Worm (Caenorhabditis elegans) whole organism, late embryonic: ENCODE data around the gene C24A3.4.

Experiments used
- T23F11.4 ChIP-seq: fragments of 200-800 bp; sonication (Bioruptor generic); optimal IDR thresholded peaks from 2 replicates; lab custom pipeline; 2018; ENCODE audit warnings: mild to moderate bottlenecking, missing genetic modification characterization, missing compliant biosample characterization
- Y22D7AL.16 ChIP-seq: sonication (generic microtip); optimal IDR thresholded peaks from 2 replicates; lab custom pipeline; 2016; ENCODE audit warnings: missing genetic modification characterization, missing compliant biosample characterization
- ceh-14 ChIP-seq: sonication (generic microtip); optimal IDR thresholded peaks from 2 replicates; lab custom pipeline; 2016; ENCODE audit warnings: missing genotype, missing genetic modification characterization, missing compliant biosample characterization
- ceh-18 ChIP-seq: sonication (generic microtip); optimal IDR thresholded peaks from 2 replicates; lab custom pipeline; 2016; ENCODE audit warnings: missing genetic modification characterization, missing compliant biosample characterization
- ceh-19 ChIP-seq: fragments of 200-800 bp; sonication (Bioruptor generic); optimal IDR thresholded peaks from 2 replicates; lab custom pipeline; 2018; ENCODE audit warnings: mild to moderate bottlenecking, missing genetic modification characterization, missing compliant biosample characterization
- ceh-22 ChIP-seq: sonication (generic microtip); optimal IDR thresholded peaks from 2 replicates; lab custom pipeline; 2017; ENCODE audit warnings: missing biosample characterization, missing genetic modification characterization
- ceh-24 ChIP-seq: sonication (generic microtip); optimal IDR thresholded peaks from 2 replicates; lab custom pipeline; 2016; ENCODE audit warnings: mild to moderate bottlenecking, missing genetic modification characterization, missing compliant biosample characterization
- ceh-31 ChIP-seq: sonication (generic microtip); optimal IDR thresholded peaks from 2 replicates; lab custom pipeline; 2016; ENCODE audit warnings: missing genetic modification characterization, missing compliant biosample characterization
- ceh-34 ChIP-seq: sonication (generic microtip); optimal IDR thresholded peaks from 2 replicates; lab custom pipeline; 2016; ENCODE audit warnings: mild to moderate bottlenecking, missing genetic modification characterization, missing compliant biosample characterization
- ceh-45 ChIP-seq: fragments of 200-800 bp; sonication (Bioruptor generic); IDR thresholded peaks from 2 replicates; pipeline ENCODE4 v1.3.6; 2022; ENCODE audit warnings: missing genetic modification reagents, missing genetic modification characterization, missing compliant biosample characterization
- ceh-48 ChIP-seq: sonication (generic microtip); optimal IDR thresholded peaks from 2 replicates; lab custom pipeline; 2016; ENCODE audit warnings: missing genetic modification characterization, inconsistent platforms, missing compliant biosample characterization
- ceh-6 ChIP-seq: fragments of 200-800 bp; sonication (Bioruptor generic); optimal IDR thresholded peaks from 2 replicates; lab custom pipeline; 2018; ENCODE audit warnings: mild to moderate bottlenecking, missing genetic modification characterization, missing compliant biosample characterization
- ceh-9 ChIP-seq: sonication (generic microtip); optimal IDR thresholded peaks from 2 replicates; lab custom pipeline; 2016; ENCODE audit warnings: mild to moderate bottlenecking, missing genetic modification characterization, inconsistent platforms, missing compliant biosample characterization
- che-1 ChIP-seq: sonication (generic microtip); optimal IDR thresholded peaks from 2 replicates; lab custom pipeline; 2016; ENCODE audit warnings: mild to moderate bottlenecking, missing genetic modification characterization, missing compliant biosample characterization
- dmd-4 ChIP-seq: sonication (generic microtip); optimal IDR thresholded peaks from 2 replicates; lab custom pipeline; 2016; ENCODE audit warnings: borderline replicate concordance, missing genetic modification characterization, missing compliant biosample characterization
- dve-1 ChIP-seq: sonication (generic microtip); optimal IDR thresholded peaks from 2 replicates; lab custom pipeline; 2017; ENCODE audit warnings: antibody characterized with exemption, mild to moderate bottlenecking, missing genetic modification characterization, missing compliant biosample characterization
- elt-4 ChIP-seq: sonication (generic microtip); optimal IDR thresholded peaks from 2 replicates; lab custom pipeline; 2016; ENCODE audit warnings: missing genetic modification characterization, missing compliant biosample characterization
- ets-4 ChIP-seq: sonication (generic microtip); optimal IDR thresholded peaks from 2 replicates; lab custom pipeline; 2016; ENCODE audit warnings: missing genetic modification characterization, missing compliant biosample characterization
- eyg-1 ChIP-seq: sonication (generic microtip); optimal IDR thresholded peaks from 2 replicates; lab custom pipeline; 2016; ENCODE audit warnings: missing genotype, missing genetic modification characterization, missing compliant biosample characterization
- fax-1 ChIP-seq: sonication (generic microtip); optimal IDR thresholded peaks from 2 replicates; lab custom pipeline; 2016; ENCODE audit warnings: missing genotype, missing genetic modification characterization, missing compliant biosample characterization
- fkh-10 ChIP-seq: fragments of 150-350 bp; optimal IDR thresholded peaks from 2 replicates; lab custom pipeline; 2014; ENCODE audit warnings: missing biosample characterization, missing genetic modification reagents, missing genetic modification characterization
- gmeb-2 ChIP-seq: sonication (generic microtip); optimal IDR thresholded peaks from 2 replicates; lab custom pipeline; 2016; ENCODE audit warnings: missing genetic modification characterization, inconsistent platforms, missing compliant biosample characterization
- hlh-13 ChIP-seq: fragments of 200-800 bp; sonication (Bioruptor generic); optimal IDR thresholded peaks from 2 replicates; lab custom pipeline; 2018; ENCODE audit warnings: mild to moderate bottlenecking, missing genetic modification characterization, missing compliant biosample characterization
- hlh-6 ChIP-seq: sonication (generic microtip); optimal IDR thresholded peaks from 2 replicates; lab custom pipeline; 2016; ENCODE audit warnings: missing genotype, missing genetic modification characterization, missing compliant biosample characterization
- madf-2 ChIP-seq: sonication (generic microtip); optimal IDR thresholded peaks from 2 replicates; lab custom pipeline; 2017; ENCODE audit warnings: missing genetic modification characterization, missing compliant biosample characterization
- nfya-1 ChIP-seq: sonication (generic microtip); optimal IDR thresholded peaks from 2 replicates; lab custom pipeline; 2017; ENCODE audit warnings: missing genetic modification characterization, mild to moderate bottlenecking, missing compliant biosample characterization, antibody characterized with exemption, moderate library complexity
- nhr-11 ChIP-seq: fragments of 150-350 bp; optimal IDR thresholded peaks from 2 replicates; lab custom pipeline; 2014; ENCODE audit warnings: missing biosample characterization, missing genetic modification characterization
- pha-4 ChIP-seq: fragments of 150-350 bp; optimal IDR thresholded peaks from 2 replicates; lab custom pipeline; 2018; ENCODE audit warnings: missing biosample characterization, missing genetic modification reagents, missing genetic modification characterization
- pqm-1 ChIP-seq: sonication (generic microtip); optimal IDR thresholded peaks from 2 replicates; lab custom pipeline; 2016; ENCODE audit warnings: missing genetic modification characterization, missing compliant biosample characterization
- pros-1 ChIP-seq: fragments of 150-350 bp; optimal IDR thresholded peaks from 2 replicates; lab custom pipeline; 2014; ENCODE audit warnings: missing biosample characterization, missing genetic modification reagents, missing genetic modification characterization
- ref-2 ChIP-seq: sonication (generic microtip); optimal IDR thresholded peaks from 2 replicates; lab custom pipeline; 2016; ENCODE audit warnings: missing genetic modification characterization, missing compliant biosample characterization
- rnt-1 ChIP-seq: sonication (generic microtip); optimal IDR thresholded peaks from 2 replicates; lab custom pipeline; 2016; ENCODE audit warnings: missing genetic modification characterization, missing compliant biosample characterization
- sdc-2 ChIP-seq: sonication (generic microtip); optimal IDR thresholded peaks from 2 replicates; lab custom pipeline; 2016; ENCODE audit warnings: missing genotype, missing genetic modification characterization, missing compliant biosample characterization
- sox-4 ChIP-seq: sonication (generic microtip); optimal IDR thresholded peaks from 2 replicates; lab custom pipeline; 2017; ENCODE audit warnings: mild to moderate bottlenecking, missing genetic modification characterization, inconsistent platforms, missing compliant biosample characterization
- syd-9 ChIP-seq: sonication (generic microtip); optimal IDR thresholded peaks from 2 replicates; lab custom pipeline; 2016; ENCODE audit warnings: mild to moderate bottlenecking, missing genetic modification characterization, moderate library complexity, missing compliant biosample characterization
- tbx-2 ChIP-seq: sonication (generic microtip); optimal IDR thresholded peaks from 2 replicates; lab custom pipeline; 2016; ENCODE audit warnings: missing genetic modification characterization, missing compliant biosample characterization
- unc-3 ChIP-seq, 2 experiments: fragments of 200-800 bp in 1 of 2; sonication (Bioruptor generic) in 1 of 2; sonication (generic microtip) in 1 of 2; conservative IDR thresholded peaks in 1 of 2; optimal IDR thresholded peaks in 1 of 2; 2 replicates each; pipeline versions ENCODE4 v1.3.6 to Lab custom; 2016 to 2022; ENCODE audit warnings: missing compliant biosample characterization in 2 of 2, missing genetic modification characterization in 2 of 2, missing genetic modification reagents in 1 of 2
- unc-42 ChIP-seq: sonication (generic microtip); optimal IDR thresholded peaks from 2 replicates; lab custom pipeline; 2016; ENCODE audit warnings: missing genotype, missing genetic modification characterization, missing compliant biosample characterization
- unc-55 ChIP-seq: sonication (generic microtip); optimal IDR thresholded peaks from 2 replicates; lab custom pipeline; 2017; ENCODE audit warnings: missing biosample characterization, missing genetic modification reagents, missing genetic modification characterization
- unc-86 ChIP-seq: sonication (generic microtip); optimal IDR thresholded peaks from 2 replicates; lab custom pipeline; 2016; ENCODE audit warnings: missing genetic modification characterization, missing compliant biosample characterization
- zip-5 ChIP-seq: sonication (generic microtip); optimal IDR thresholded peaks from 2 replicates; lab custom pipeline; 2016; ENCODE audit warnings: missing genetic modification characterization, missing compliant biosample characterization

C24A3.4 gene

ce11 chrX:8987828-8988227 lies 4.4 kb upstream of the C24A3.4 start, which contains the start of gene twk-18:
Gene twk-18 (plus strand): TSS chrX:8988128.
- TF ChIP-seq tbx-2 (tag; lab: Kevin White, UChicago) = no peak
- no peak for TF ChIP-seq ceh-9
- no peak for TF ChIP-seq eyg-1 (tag; lab: Kevin White, UChicago)
- no peak for TF ChIP-seq pqm-1 (tag; lab: Kevin White, UChicago)
- no peak for TF ChIP-seq unc-86
- TF ChIP-seq pros-1 (tag; lab: Kevin White, UChicago) = no peak
- no peak for TF ChIP-seq ets-4 (tag; lab: Kevin White, UChicago)
- TF ChIP-seq nhr-11 = no peak
- TF ChIP-seq hlh-13 (GFP tag; lab: Kevin White, UChicago) = no peak
- no peak for TF ChIP-seq dmd-4 (tag; lab: Kevin White, UChicago)
- TF ChIP-seq, all 69 proteins: peak for 0

DNA sequence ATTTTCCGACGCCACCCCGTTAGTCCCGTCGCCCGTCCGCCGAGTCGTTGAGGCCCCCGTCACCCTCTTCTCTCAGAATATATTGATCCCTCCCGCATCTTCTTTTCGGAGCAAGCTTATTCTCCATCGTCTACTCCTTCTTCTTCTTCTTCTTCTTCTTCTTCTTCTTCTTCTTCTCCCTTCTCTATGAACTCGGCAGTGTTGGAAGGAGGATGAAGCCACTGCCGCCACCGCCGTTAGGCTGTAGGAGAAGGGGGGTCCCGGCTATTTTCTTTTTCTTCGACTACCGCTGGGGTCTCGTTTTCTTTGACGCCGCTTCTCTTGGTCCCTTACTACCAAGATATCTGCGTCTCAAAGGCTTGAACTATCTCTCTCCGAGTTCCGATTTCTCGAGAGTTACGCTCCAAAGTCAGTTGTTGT lies 3.3 kb downstream of the C24A3.4 start:
- TF ChIP-seq ceh-45 (0 out of 2 replicates have a peak, but pooled peaks have one; percentile 38), fax-1 (tag; lab: Kevin White, UChicago) (no peak), gmeb-2 (tag; lab: Kevin White, UChicago) (no peak), unc-55 (GFP tag; lab: Kevin White, UChicago) (peak; percentile 11), fkh-10 (no peak), ceh-6 (GFP tag; lab: Kevin White, UChicago) (no peak), T23F11.4 (GFP tag; lab: Kevin White, UChicago) (no peak), zip-5 (tag; lab: Kevin White, UChicago) (no peak), rnt-1 (tag; lab: Kevin White, UChicago) (peak; percentile 28), eyg-1 (tag; lab: Kevin White, UChicago) (no peak), unc-86 (no peak), syd-9 (tag; lab: Kevin White, UChicago) (peak; percentile 45), nhr-11 (no peak), ceh-31 (tag; lab: Kevin White, UChicago) (peak; percentile 79), che-1 (tag; lab: Kevin White, UChicago) (peak; percentile 13), sox-4 (peak; percentile 40), unc-42 (peak; percentile 56), hlh-6 (no peak), ceh-48 (tag; lab: Kevin White, UChicago) (peak; percentile 78), pha-4 (no peak), ceh-22 (tag; lab: Kevin White, UChicago) (no peak), sdc-2 (tag; lab: Kevin White, UChicago) (peak; percentile 37), elt-4 (tag; lab: Kevin White, UChicago) (no peak), ceh-14 (peak; percentile 31), pros-1 (tag; lab: Kevin White, UChicago) (no peak), ceh-24 (tag; lab: Kevin White, UChicago) (no peak), ceh-34 (tag; lab: Kevin White, UChicago) (peak; percentile 30), tbx-2 (tag; lab: Kevin White, UChicago) (peak; percentile 74), ref-2 (tag; lab: Kevin White, UChicago) (peak; percentile 4), dve-1 (tag; lab: Kevin White, UChicago) (no peak), unc-3 (GFP tag; conservative IDR thresholded peaks at IDR 0.05; lab: Robert Waterston, UW) (no peak; the same call in 1 of the 2 replicates), unc-3 (tag; optimal IDR thresholded peaks at IDR 0.05; lab: Kevin White, UChicago) (peak; percentile 25), madf-2 (peak; percentile 3), Y22D7AL.16 (tag; lab: Kevin White, UChicago) (peak; percentile 8), ceh-18 (tag; lab: Kevin White, UChicago) (peak; percentile 88), ceh-19 (peak; percentile 60), nfya-1 (peak; percentile 28)
